Worm (Caenorhabditis elegans) whole organism, mixed stage, embryonic: Measurements from ENCODE around the gene K12G11.6.

Experiments used
- M03D4.4 ChIP-seq: sonication (generic microtip); optimal IDR thresholded peaks from 2 replicates; lab custom pipeline; 2017; ENCODE audit warnings: mild to moderate bottlenecking, missing genetic modification characterization, missing compliant biosample characterization
- bed-3 ChIP-seq: fragments of 200-800 bp; sonication (Bioruptor generic); optimal IDR thresholded peaks from 3 replicates; lab custom pipeline; 2018; ENCODE audit warnings: mild to moderate bottlenecking, missing genetic modification characterization, moderate library complexity, missing compliant biosample characterization
- blmp-1 ChIP-seq: fragments of 150-350 bp; optimal IDR thresholded peaks from 2 replicates; lab custom pipeline; 2014; ENCODE audit warnings: missing biosample characterization, missing genetic modification characterization
- ceh-39 ChIP-seq: fragments of 150-350 bp; optimal IDR thresholded peaks from 2 replicates; lab custom pipeline; 2014; ENCODE audit warnings: missing biosample characterization, missing genetic modification characterization
- ceh-43 ChIP-seq: fragments of 200-800 bp; sonication (Bioruptor generic); optimal IDR thresholded peaks from 2 replicates; lab custom pipeline; 2018; ENCODE audit warnings: mild to moderate bottlenecking, missing genetic modification characterization, moderate library complexity, missing compliant biosample characterization
- ceh-83 ChIP-seq: fragments of 200-800 bp; sonication (Bioruptor generic); optimal IDR thresholded peaks from 2 replicates; lab custom pipeline; 2018; ENCODE audit warnings: mild to moderate bottlenecking, missing genetic modification characterization, missing compliant biosample characterization
- drap-1 ChIP-seq: fragments of 200-800 bp; sonication (Bioruptor generic); optimal IDR thresholded peaks from 3 replicates; lab custom pipeline; 2018; ENCODE audit warnings: mild to moderate bottlenecking, missing genetic modification characterization, missing compliant biosample characterization
- elt-3 ChIP-seq: fragments of 150-350 bp; optimal IDR thresholded peaks from 2 replicates; lab custom pipeline; 2014; ENCODE audit warnings: missing biosample characterization, missing genetic modification characterization
- flh-1 ChIP-seq: fragments of 200-800 bp; sonication (Bioruptor generic); optimal IDR thresholded peaks from 2 replicates; lab custom pipeline; 2018; ENCODE audit warnings: mild to moderate bottlenecking, missing genetic modification characterization, moderate library complexity, missing compliant biosample characterization
- ham-2 ChIP-seq: fragments of 200-800 bp; sonication (Bioruptor generic); optimal IDR thresholded peaks from 2 replicates; lab custom pipeline; 2018; ENCODE audit warnings: mild to moderate bottlenecking, missing genetic modification characterization, missing compliant biosample characterization
- lin-13 ChIP-seq: fragments of 150-350 bp; optimal IDR thresholded peaks from 2 replicates; lab custom pipeline; 2014; ENCODE audit warnings: missing biosample characterization, missing genetic modification characterization
- lin-32 ChIP-seq: fragments of 200-800 bp; sonication (Bioruptor generic); optimal IDR thresholded peaks from 2 replicates; lab custom pipeline; 2018; ENCODE audit warnings: mild to moderate bottlenecking, missing genetic modification characterization, missing compliant biosample characterization
- lsy-2 ChIP-seq: fragments of 150-350 bp; optimal IDR thresholded peaks from 2 replicates; lab custom pipeline; 2014; ENCODE audit warnings: missing biosample characterization, missing genetic modification characterization
- mab-5 ChIP-seq: fragments of 150-350 bp; optimal IDR thresholded peaks from 2 replicates; lab custom pipeline; 2014; ENCODE audit warnings: missing biosample characterization, missing genetic modification characterization
- mep-1 ChIP-seq: fragments of 150-350 bp; optimal IDR thresholded peaks from 2 replicates; lab custom pipeline; 2017; ENCODE audit warnings: missing biosample characterization, missing genetic modification reagents, missing genetic modification characterization, inconsistent platforms
- nhr-12 ChIP-seq: fragments of 150-350 bp; optimal IDR thresholded peaks from 2 replicates; lab custom pipeline; 2014; ENCODE audit warnings: missing biosample characterization, missing genetic modification characterization
- nhr-2 ChIP-seq: fragments of 150-350 bp; optimal IDR thresholded peaks from 2 replicates; lab custom pipeline; 2014; ENCODE audit warnings: missing biosample characterization, missing genetic modification characterization
- nhr-237 ChIP-seq: fragments of 150-350 bp; optimal IDR thresholded peaks from 2 replicates; lab custom pipeline; 2014; ENCODE audit warnings: missing biosample characterization, missing genetic modification characterization
- nhr-28 ChIP-seq: fragments of 150-350 bp; optimal IDR thresholded peaks from 2 replicates; lab custom pipeline; 2014; ENCODE audit warnings: missing biosample characterization, missing genetic modification characterization
- nhr-76 ChIP-seq: sonication (generic microtip); optimal IDR thresholded peaks from 2 replicates; lab custom pipeline; 2017; ENCODE audit warnings: missing biosample characterization, missing genetic modification characterization
- pha-4 ChIP-seq: fragments of 150-350 bp; optimal IDR thresholded peaks from 2 replicates; lab custom pipeline; 2018; ENCODE audit warnings: missing biosample characterization, missing genetic modification reagents, missing genetic modification characterization
- sem-2 ChIP-seq: fragments of 200-800 bp; sonication (Bioruptor generic); optimal IDR thresholded peaks from 2 replicates; lab custom pipeline; 2018; ENCODE audit warnings: mild to moderate bottlenecking, missing genetic modification characterization, missing compliant biosample characterization
- snpc-4 ChIP-seq: fragments of 150-350 bp; optimal IDR thresholded peaks from 2 replicates; lab custom pipeline; 2014; ENCODE audit warnings: missing biosample characterization, missing genetic modification characterization
- sptf-1 ChIP-seq: sonication (generic microtip); optimal IDR thresholded peaks from 2 replicates; lab custom pipeline; 2017; ENCODE audit warnings: mild to moderate bottlenecking, missing genetic modification characterization, moderate library complexity, missing compliant biosample characterization
- tbx-8 ChIP-seq: fragments of 200-800 bp; sonication (Bioruptor generic); optimal IDR thresholded peaks from 2 replicates; lab custom pipeline; 2018; ENCODE audit warnings: mild to moderate bottlenecking, missing genetic modification characterization, moderate library complexity, missing compliant biosample characterization
- unc-120 ChIP-seq: sonication (generic microtip); optimal IDR thresholded peaks from 2 replicates; lab custom pipeline; 2017; ENCODE audit warnings: missing genetic modification characterization, missing compliant biosample characterization; ENCODE audit not compliant: poor library complexity, severe bottlenecking
- unc-39 ChIP-seq: fragments of 150-350 bp; optimal IDR thresholded peaks from 2 replicates; lab custom pipeline; 2014; ENCODE audit warnings: missing biosample characterization, missing genetic modification characterization
- unc-62 ChIP-seq: fragments of 150-350 bp; optimal IDR thresholded peaks from 2 replicates; lab custom pipeline; 2014; ENCODE audit warnings: missing biosample characterization, missing genetic modification reagents, missing genetic modification characterization
- zip-8 ChIP-seq: fragments of 150-350 bp; optimal IDR thresholded peaks from 2 replicates; lab custom pipeline; 2014; ENCODE audit warnings: missing biosample characterization, missing genetic modification characterization
- ztf-11 ChIP-seq: fragments of 150-350 bp; optimal IDR thresholded peaks from 2 replicates; lab custom pipeline; 2014; ENCODE audit warnings: missing biosample characterization, missing genetic modification characterization

K12G11.6 gene

ce11 chrV:11859082-11859858 lies 34.9 kb upstream of the K12G11.6 start:
- TF ChIP-seq nhr-237 (tag; lab: Kevin White, UChicago) (no peak), ztf-11 (tag; lab: Kevin White, UChicago) (no peak), sem-2 (GFP tag; lab: Kevin White, UChicago) (no peak), ceh-43 (GFP tag; lab: Kevin White, UChicago) (no peak), sptf-1 (tag; lab: Kevin White, UChicago) (no peak), tbx-8 (GFP tag; lab: Kevin White, UChicago) (no peak), flh-1 (GFP tag; lab: Kevin White, UChicago) (no peak), ceh-83 (GFP tag; lab: Kevin White, UChicago) (no peak), mab-5 (no peak), pha-4 (no peak), nhr-12 (tag; lab: Kevin White, UChicago) (no peak), nhr-28 (tag; lab: Kevin White, UChicago) (no peak)

ce11 chrV:11860375-11860774 lies 33.8 kb upstream of the K12G11.6 start, which contains the start of gene R13H4.5:
Gene R13H4.5 (plus strand): TSS chrV:11860675.
- TF ChIP-seq M03D4.4 (tag; lab: Kevin White, UChicago) (no peak), drap-1 (no peak), ham-2 (GFP tag; lab: Kevin White, UChicago) (no peak), mep-1 (tag; lab: Kevin White, UChicago) (no peak), unc-120 (tag; lab: Kevin White, UChicago) (no peak), lin-32 (no peak), unc-62 (GFP tag; lab: Kevin White, UChicago) (no peak)

DNA sequence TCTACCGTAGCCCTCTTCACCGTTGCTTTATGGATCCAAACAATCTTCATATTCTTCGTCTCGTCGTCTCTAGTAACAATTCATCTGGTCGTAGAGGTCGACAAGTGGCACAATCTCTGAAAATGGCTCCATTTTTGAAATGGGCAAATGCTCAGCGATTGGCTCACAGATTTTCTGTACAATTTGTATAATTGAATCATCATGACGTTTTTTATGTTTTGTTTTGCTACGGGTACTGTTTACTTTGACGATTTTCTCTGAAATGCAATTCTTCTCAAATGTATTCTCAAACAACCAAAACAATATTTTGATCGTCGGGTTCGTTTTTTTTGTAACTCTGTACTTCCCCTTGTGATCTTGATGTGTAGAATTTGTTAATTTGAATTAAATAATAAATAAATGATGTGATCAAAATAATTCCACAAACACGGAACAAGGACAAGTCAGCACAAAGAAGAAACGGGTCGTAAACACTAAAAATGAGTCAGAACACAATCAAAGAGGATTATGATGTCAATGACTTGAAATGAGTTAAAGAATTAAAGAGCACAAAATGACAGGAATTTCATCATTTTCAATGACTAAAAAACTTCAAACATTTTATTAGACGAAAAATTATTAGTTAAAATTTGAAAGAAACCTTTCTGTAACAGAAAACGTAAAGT lies 32.1 kb upstream of the K12G11.6 start:
- TF ChIP-seq mab-5 (no peak), blmp-1 (no peak), ham-2 (GFP tag; lab: Kevin White, UChicago) (no peak), nhr-28 (tag; lab: Kevin White, UChicago) (no peak), ceh-83 (GFP tag; lab: Kevin White, UChicago) (no peak), ceh-39 (tag; lab: Kevin White, UChicago) (no peak), drap-1 (no peak), unc-62 (GFP tag; lab: Kevin White, UChicago) (no peak), nhr-76 (tag; lab: Kevin White, UChicago) (no peak), nhr-12 (tag; lab: Kevin White, UChicago) (no peak), lsy-2 (tag; lab: Kevin White, UChicago) (no peak)

- no peak for TF ChIP-seq tbx-8 (GFP tag; lab: Kevin White, UChicago)
- TF ChIP-seq nhr-2 (tag; lab: Kevin White, UChicago), result no peak
- no peak for TF ChIP-seq bed-3
- TF ChIP-seq lin-13 (tag; lab: Kevin White, UChicago), result no peak
- no peak for TF ChIP-seq ceh-43 (GFP tag; lab: Kevin White, UChicago)
- TF ChIP-seq unc-39 (tag; lab: Kevin White, UChicago), result no peak
- TF ChIP-seq M03D4.4 (tag; lab: Kevin White, UChicago), result no peak
- no peak for TF ChIP-seq pha-4
- no peak for TF ChIP-seq ham-2 (GFP tag; lab: Kevin White, UChicago)
- TF ChIP-seq ceh-83 (GFP tag; lab: Kevin White, UChicago), result no peak
- TF ChIP-seq sem-2 (GFP tag; lab: Kevin White, UChicago), result no peak
- no peak for TF ChIP-seq mep-1 (tag; lab: Kevin White, UChicago)
- TF ChIP-seq ceh-39 (tag; lab: Kevin White, UChicago), result no peak
- no peak for TF ChIP-seq lin-32
- no peak for TF ChIP-seq snpc-4
- TF ChIP-seq unc-62 (GFP tag; lab: Kevin White, UChicago), result no peak
- TF ChIP-seq, all 35 proteins: peak for 0
These were observed 31.3 kb upstream of the K12G11.6 start, which contains the start of gene R13H4.6 for ce11 chrV:11862817-11863216. Gene R13H4.6 (plus strand): TSS chrV:11863117.

- TF ChIP-seq unc-39 (tag; lab: Kevin White, UChicago), result no peak
- TF ChIP-seq mep-1 (tag; lab: Kevin White, UChicago), result no peak
- TF ChIP-seq nhr-237 (tag; lab: Kevin White, UChicago), result no peak
- TF ChIP-seq ztf-11 (tag; lab: Kevin White, UChicago), result no peak
- no peak for TF ChIP-seq lin-32
- TF ChIP-seq elt-3 (tag; lab: Kevin White, UChicago), result no peak
- no peak for TF ChIP-seq unc-120 (tag; lab: Kevin White, UChicago)
- no peak for TF ChIP-seq zip-8 (tag; lab: Kevin White, UChicago)
- no peak for TF ChIP-seq nhr-28 (tag; lab: Kevin White, UChicago)
- no peak for TF ChIP-seq snpc-4
- no peak for TF ChIP-seq unc-62 (GFP tag; lab: Kevin White, UChicago)
- TF ChIP-seq flh-1 (GFP tag; lab: Kevin White, UChicago), result no peak
These were observed 26.0 kb upstream of the K12G11.6 start, which contains the start of gene R13H4.7 for ce11 chrV:11868142-11868541. Gene R13H4.7 (minus strand): TSS chrV:11868242.
